Worm (Caenorhabditis elegans): Measurements from ENCODE around the gene Y48E1C.1.

DNA sequence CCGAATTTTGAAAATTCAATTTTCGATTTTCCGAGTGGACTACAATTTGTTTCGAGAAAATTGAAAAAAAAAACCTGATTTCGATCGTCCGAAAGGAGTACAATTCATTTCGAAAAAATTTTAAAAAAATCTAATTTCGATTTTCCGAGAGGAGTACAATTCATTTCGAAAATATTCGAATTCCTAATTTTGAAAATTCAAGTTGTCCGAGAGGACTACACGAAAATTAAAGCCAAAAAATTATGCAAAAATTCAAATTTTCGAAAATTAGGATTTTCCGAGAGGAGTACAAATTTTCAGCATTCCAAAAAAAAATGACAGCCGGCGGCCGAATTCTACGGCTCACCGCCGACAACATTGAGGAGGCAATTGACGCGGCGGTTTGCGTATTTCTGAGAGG, 2.5 kb upstream of the Y48E1C.1 start, which contains the start of gene Y48C3A.18:
- no peak for TF ChIP-seq pax-1 (tag; optimal IDR thresholded peaks at IDR 0.05)
- TF ChIP-seq ceh-9 (tag; optimal IDR thresholded peaks at IDR 0.05), result no peak

Data from whole organism, late embryonic.